Fruit fly (Drosophila melanogaster) whole organism, embryonic: ENCODE results near the gene B-H1.

Source experiments
- Bdp1 ChIP-seq: fragments of 200-800 bp; sonication (Bioruptor generic); optimal IDR thresholded peaks from 3 replicates; lab custom pipeline; 2016; ENCODE audit warnings: missing biosample characterization, missing genetic modification characterization
- CG11085 ChIP-seq: fragments of 200-800 bp; sonication (Bioruptor generic); IDR thresholded peaks from 2 replicates; pipeline ENCODE4 v1.3.6; 2022; ENCODE audit warnings: missing biosample characterization, missing genetic modification characterization
- CG11247 ChIP-seq: fragments of 200-800 bp; sonication (Bioruptor generic); IDR thresholded peaks from 2 replicates; pipeline ENCODE4 v1.3.6; 2022; ENCODE audit warnings: missing biosample characterization, missing genetic modification characterization
- CG11560 ChIP-seq: fragments of 200-800 bp; sonication (Bioruptor generic); IDR thresholded peaks from 3 replicates; pipeline ENCODE4 v1.3.6; 2022; ENCODE audit warnings: missing biosample characterization, missing genetic modification characterization
- CG12299 ChIP-seq: fragments of 200-800 bp; sonication (Bioruptor generic); optimal IDR thresholded peaks from 2 replicates; lab custom pipeline; 2018; ENCODE audit warnings: missing biosample characterization, mild to moderate bottlenecking, missing genetic modification characterization
- CG15601 ChIP-seq: fragments of 200-800 bp; sonication (Bioruptor generic); optimal IDR thresholded peaks from 3 replicates; lab custom pipeline; 2019; ENCODE audit warnings: missing biosample characterization, mild to moderate bottlenecking, missing genetic modification characterization, moderate library complexity
- CG16815 ChIP-seq: fragments of 200-800 bp; sonication (Bioruptor generic); optimal IDR thresholded peaks from 3 replicates; lab custom pipeline; 2017; ENCODE audit warnings: missing biosample characterization, mild to moderate bottlenecking, missing genetic modification characterization
- CG2129 ChIP-seq: fragments of 200-800 bp; sonication (Bioruptor generic); IDR thresholded peaks from 2 replicates; pipeline ENCODE4 v1.3.6; 2022; ENCODE audit warnings: missing biosample characterization, missing genetic modification characterization; ENCODE audit not compliant: partially characterized antibody
- CG2712 ChIP-seq: fragments of 200-800 bp; optimal IDR thresholded peaks from 3 replicates; lab custom pipeline; 2019; ENCODE audit warnings: missing biosample characterization, mild to moderate bottlenecking, missing genetic modification characterization, moderate library complexity
- CG31441 ChIP-seq: fragments of 200-800 bp; sonication (Bioruptor generic); IDR thresholded peaks from 2 replicates; pipeline ENCODE4 v1.3.6; 2022; ENCODE audit warnings: missing biosample characterization, missing genetic modification characterization
- CG4360 ChIP-seq: fragments of 200-800 bp; sonication (Bioruptor generic); IDR thresholded peaks from 2 replicates; pipeline ENCODE4 v1.3.6; 2022; ENCODE audit warnings: missing biosample characterization, missing genetic modification characterization
- CG5953 ChIP-seq: fragments of 200-800 bp; sonication (Bioruptor generic); IDR thresholded peaks from 2 replicates; pipeline ENCODE4 v1.3.6; 2022; ENCODE audit warnings: missing biosample characterization, missing genetic modification characterization
- CG6683 ChIP-seq: fragments of 200-800 bp; sonication (Bioruptor generic); optimal IDR thresholded peaks from 2 replicates; lab custom pipeline; 2017; ENCODE audit warnings: missing biosample characterization, mild to moderate bottlenecking, missing genetic modification characterization, missing genetic modification reagents
- CG6791 ChIP-seq: fragments of 200-800 bp; sonication (Bioruptor generic); IDR thresholded peaks from 3 replicates; pipeline ENCODE4 v1.3.6; 2022; ENCODE audit warnings: missing biosample characterization, missing genetic modification characterization; ENCODE audit not compliant: partially characterized antibody
- CG6854 ChIP-seq: fragments of 200-800 bp; sonication (Bioruptor generic); optimal IDR thresholded peaks from 3 replicates; lab custom pipeline; 2017; ENCODE audit warnings: missing biosample characterization, mild to moderate bottlenecking, missing genetic modification characterization
- CG8290 ChIP-seq, 3 experiments: fragments of 200-800 bp; sonication (Bioruptor generic); optimal IDR thresholded peaks; 2 replicates each; lab custom pipeline; 2016 to 2019; ENCODE audit warnings: missing biosample characterization in 3 of 3, missing genetic modification characterization in 3 of 3, mild to moderate bottlenecking in 2 of 3, moderate library complexity in 1 of 3
- CG8478 ChIP-seq: fragments of >200 bp; optimal IDR thresholded peaks from 2 replicates; lab custom pipeline; 2018
- CrebB ChIP-seq: fragments of 200-800 bp; sonication (Bioruptor generic); optimal IDR thresholded peaks from 3 replicates; lab custom pipeline; 2018; ENCODE audit warnings: missing biosample characterization, mild to moderate bottlenecking, missing genetic modification characterization
- D19A ChIP-seq: fragments of 200-800 bp; optimal IDR thresholded peaks from 3 replicates; lab custom pipeline; 2019; ENCODE audit warnings: missing biosample characterization, mild to moderate bottlenecking, missing genetic modification characterization, moderate library complexity
- Deaf1 ChIP-seq: fragments of 200-800 bp; optimal IDR thresholded peaks from 3 replicates; lab custom pipeline; 2019; ENCODE audit warnings: missing biosample characterization, mild to moderate bottlenecking, missing genetic modification characterization, moderate library complexity
- ERR ChIP-seq: fragments of 200-800 bp; sonication (Bioruptor generic); optimal IDR thresholded peaks from 2 replicates; lab custom pipeline; 2016; ENCODE audit warnings: missing biosample characterization, missing genetic modification characterization
- Elba2 ChIP-seq: fragments of 200-800 bp; sonication (Bioruptor generic); optimal IDR thresholded peaks from 3 replicates; lab custom pipeline; 2016; ENCODE audit warnings: missing biosample characterization, missing genetic modification characterization
- GATAe ChIP-seq: fragments of 200-800 bp; sonication (Bioruptor generic); conservative IDR thresholded peaks from 2 replicates; pipeline ENCODE4 v1.3.6; 2022; ENCODE audit warnings: missing biosample characterization, missing genetic modification characterization
- Hr3 ChIP-seq: fragments of 200-800 bp; sonication (Bioruptor generic); optimal IDR thresholded peaks from 3 replicates; lab custom pipeline; 2016; ENCODE audit warnings: missing biosample characterization, missing genetic modification characterization
- Nf-YB ChIP-seq: fragments of 200-800 bp; sonication (Bioruptor generic); optimal IDR thresholded peaks from 3 replicates; lab custom pipeline; 2019; ENCODE audit warnings: missing biosample characterization, mild to moderate bottlenecking, missing genetic modification characterization, moderate library complexity
- Sox100B ChIP-seq: fragments of 200-800 bp; sonication (Bioruptor generic); optimal IDR thresholded peaks from 3 replicates; lab custom pipeline; 2018; ENCODE audit warnings: missing biosample characterization, mild to moderate bottlenecking, missing genetic modification characterization
- al ChIP-seq: fragments of 200-800 bp; sonication (Bioruptor generic); IDR thresholded peaks from 2 replicates; pipeline ENCODE4 v1.3.6; 2022; ENCODE audit warnings: missing biosample characterization, missing genetic modification characterization
- ase ChIP-seq: fragments of 200-800 bp; sonication (Bioruptor generic); IDR thresholded peaks from 3 replicates; pipeline ENCODE4 v1.3.6; 2022; ENCODE audit warnings: missing biosample characterization, missing genetic modification characterization
- az2 ChIP-seq: fragments of 200-800 bp; sonication (Bioruptor generic); optimal IDR thresholded peaks from 3 replicates; lab custom pipeline; 2016; ENCODE audit warnings: missing biosample characterization, missing genetic modification characterization
- crp ChIP-seq, 2 experiments: fragments of 200-800 bp; sonication (Bioruptor generic); optimal IDR thresholded peaks; 2 replicates in 1 of 2; 3 replicates in 1 of 2; lab custom pipeline; 2017; ENCODE audit warnings: missing biosample characterization in 2 of 2, missing genetic modification characterization in 2 of 2, mild to moderate bottlenecking in 1 of 2, moderate library complexity in 1 of 2
- dmrt11E ChIP-seq: fragments of 200-800 bp; sonication (Bioruptor generic); optimal IDR thresholded peaks from 3 replicates; lab custom pipeline; 2018; ENCODE audit warnings: missing biosample characterization, mild to moderate bottlenecking, missing genetic modification characterization, moderate library complexity
- emc ChIP-seq: fragments of 200-800 bp; sonication (Bioruptor generic); optimal IDR thresholded peaks from 2 replicates; lab custom pipeline; 2016; ENCODE audit warnings: missing biosample characterization, missing genetic modification characterization
- ewg ChIP-seq: fragments of 200-800 bp; sonication (Bioruptor generic); optimal IDR thresholded peaks from 3 replicates; lab custom pipeline; 2017; ENCODE audit warnings: mild to moderate bottlenecking, missing biosample characterization, missing genetic modification reagents, missing genetic modification characterization
- grau ChIP-seq: fragments of 200-800 bp; optimal IDR thresholded peaks from 3 replicates; lab custom pipeline; 2019; ENCODE audit warnings: missing biosample characterization, mild to moderate bottlenecking, missing genetic modification characterization, moderate library complexity
- gsb-n ChIP-seq: fragments of 200-800 bp; sonication (Bioruptor generic); optimal IDR thresholded peaks from 3 replicates; lab custom pipeline; 2018; ENCODE audit warnings: missing biosample characterization, mild to moderate bottlenecking, missing genetic modification characterization
- her ChIP-seq: fragments of 200-800 bp; sonication (Bioruptor generic); optimal IDR thresholded peaks from 2 replicates; lab custom pipeline; 2016; ENCODE audit warnings: missing biosample characterization, missing genetic modification characterization
- hth ChIP-seq: fragments of >200 bp; optimal IDR thresholded peaks from 2 replicates; lab custom pipeline; 2017; ENCODE audit warnings: inconsistent platforms
- kni ChIP-seq: fragments of 200-800 bp; sonication (Bioruptor generic); optimal IDR thresholded peaks from 3 replicates; lab custom pipeline; 2017; ENCODE audit warnings: mild to moderate bottlenecking, missing biosample characterization, missing genetic modification reagents, missing genetic modification characterization
- nom ChIP-seq: fragments of 200-800 bp; sonication (Bioruptor generic); optimal IDR thresholded peaks from 2 replicates; lab custom pipeline; 2017; ENCODE audit warnings: missing biosample characterization, missing genetic modification characterization, mild to moderate bottlenecking, moderate library complexity, missing genetic modification reagents
- pfk ChIP-seq: fragments of 200-800 bp; sonication (Bioruptor generic); optimal IDR thresholded peaks from 2 replicates; lab custom pipeline; 2018; ENCODE audit warnings: missing biosample characterization, mild to moderate bottlenecking, missing genetic modification characterization, moderate library complexity
- row ChIP-seq: fragments of 200-800 bp; sonication (Bioruptor generic); IDR thresholded peaks from 3 replicates; pipeline ENCODE4 v1.3.6; 2022; ENCODE audit warnings: missing biosample characterization, missing genetic modification characterization
- sens ChIP-seq: fragments of 200-800 bp; sonication (Bioruptor generic); peaks from one replicate; lab custom pipeline; 2016; ENCODE audit warnings: missing biosample characterization, missing genetic modification characterization
- so ChIP-seq: fragments of 200-800 bp; sonication (Bioruptor generic); IDR thresholded peaks from 3 replicates; pipeline ENCODE4 v1.3.6; 2022; ENCODE audit warnings: missing biosample characterization, missing genetic modification characterization
- sr ChIP-seq: fragments of 200-800 bp; sonication (Bioruptor generic); IDR thresholded peaks from 3 replicates; pipeline ENCODE4 v1.3.6; 2022; ENCODE audit warnings: missing biosample characterization, missing genetic modification characterization
- stc ChIP-seq: fragments of 200-800 bp; sonication (Bioruptor generic); IDR thresholded peaks from 2 replicates; pipeline ENCODE4 v1.3.6; 2022; ENCODE audit warnings: missing biosample characterization, missing genetic modification characterization
- stwl ChIP-seq: fragments of 200-800 bp; sonication (Bioruptor generic); optimal IDR thresholded peaks from 3 replicates; lab custom pipeline; 2018; ENCODE audit warnings: missing biosample characterization, mild to moderate bottlenecking, missing genetic modification characterization, moderate library complexity
- sug ChIP-seq: fragments of 200-800 bp; optimal IDR thresholded peaks from 2 replicates; lab custom pipeline; 2019; ENCODE audit warnings: missing biosample characterization, mild to moderate bottlenecking, missing genetic modification characterization, moderate library complexity
- tap ChIP-seq: fragments of 200-800 bp; optimal IDR thresholded peaks from 3 replicates; lab custom pipeline; 2019; ENCODE audit warnings: missing biosample characterization, mild to moderate bottlenecking, missing genetic modification characterization, moderate library complexity
- unc-4 ChIP-seq: fragments of 200-800 bp; sonication (Bioruptor generic); IDR thresholded peaks from 2 replicates; pipeline ENCODE4 v1.3.6; 2022; ENCODE audit warnings: missing biosample characterization, missing genetic modification characterization; ENCODE audit not compliant: partially characterized antibody
- vfl ChIP-seq: fragments of 200-800 bp; sonication (Bioruptor generic); optimal IDR thresholded peaks from 2 replicates; lab custom pipeline; 2016; ENCODE audit warnings: missing biosample characterization, missing genetic modification characterization
- wdn ChIP-seq: fragments of 200-800 bp; sonication (Bioruptor generic); IDR thresholded peaks from 2 replicates; pipeline ENCODE4 v1.3.6; 2022; ENCODE audit warnings: missing biosample characterization, missing genetic modification characterization
- z ChIP-seq: fragments of 200-800 bp; sonication (Bioruptor generic); IDR thresholded peaks from 3 replicates; pipeline ENCODE4 v1.3.6; 2022; ENCODE audit warnings: missing biosample characterization, missing genetic modification characterization
- zfh1 ChIP-seq: fragments of 200-800 bp; sonication (Bioruptor generic); IDR thresholded peaks from 3 replicates; pipeline ENCODE4 v1.3.6; 2022; ENCODE audit warnings: missing biosample characterization, missing genetic modification characterization

B-H1 gene

DNA sequence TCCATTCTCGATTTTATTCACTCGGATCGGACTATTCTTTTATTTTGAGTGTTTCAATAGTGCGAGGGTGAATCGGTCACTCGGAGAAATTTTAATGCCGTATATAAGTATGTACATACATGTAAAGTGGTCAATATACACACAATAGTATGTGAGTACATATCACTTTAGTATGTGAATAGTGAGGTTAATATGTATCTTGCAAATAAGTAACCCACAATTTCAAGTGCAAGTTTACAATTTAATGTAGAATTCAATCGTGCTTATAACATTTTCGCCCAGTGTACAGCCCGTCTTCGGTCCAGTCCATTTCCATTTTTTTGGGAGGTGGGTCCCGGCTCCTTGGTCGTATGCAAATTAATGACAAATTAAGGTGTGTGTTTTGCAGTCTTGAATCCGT lies 39.8 kb upstream of the B-H1 start (continued):
- peak; percentile 24 for TF ChIP-seq grau
- peak; percentile 0 for TF ChIP-seq CG2712 (tag; lab: Kevin White, UChicago)
- peak; percentile 10 for TF ChIP-seq CG15601
- TF ChIP-seq her = no peak
- no peak for TF ChIP-seq z (GFP tag; lab: Robert Waterston, UW)
- no peak for TF ChIP-seq stc (GFP tag; lab: Robert Waterston, UW)
- TF ChIP-seq ase (GFP tag; lab: Robert Waterston, UW) = no peak
- TF ChIP-seq CrebB (tag; lab: Kevin White, UChicago) = no peak
- TF ChIP-seq Hr3 (GFP tag; lab: Kevin White, UChicago) = no peak
- TF ChIP-seq zfh1 (GFP tag; lab: Robert Waterston, UW) = no peak
- TF ChIP-seq CG2129 = no peak
- peak; percentile 71 for TF ChIP-seq dmrt11E (tag; lab: Kevin White, UChicago)
- TF ChIP-seq Deaf1 (tag; lab: Kevin White, UChicago) = no peak
- no peak for TF ChIP-seq kni
- TF ChIP-seq CG6791 (GFP tag; lab: Robert Waterston, UW) = no peak
- no peak for TF ChIP-seq CG6683 (GFP tag; lab: Kevin White, UChicago)
- no peak for TF ChIP-seq CG8290 (GFP tag; optimal IDR thresholded peaks at IDR 0.05; lab: Kevin White, UChicago)
- no peak for TF ChIP-seq CG8290 (tag; optimal IDR thresholded peaks at IDR 0.05; lab: Kevin White, UChicago)
- TF ChIP-seq CG5953 = no peak
- no peak for TF ChIP-seq wdn
- peak; percentile 51; the same call in 2 of the 3 replicates for TF ChIP-seq row
- TF ChIP-seq D19A (tag; lab: Kevin White, UChicago) = no peak
- TF ChIP-seq sens (GFP tag; lab: Kevin White, UChicago) = peak; percentile 94
- TF ChIP-seq CG6854 (GFP tag; lab: Kevin White, UChicago) = no peak
- no peak for TF ChIP-seq emc (GFP tag; lab: Kevin White, UChicago)
- TF ChIP-seq CG11247 (GFP tag; lab: Robert Waterston, UW) = no peak
- TF ChIP-seq gsb-n (tag; lab: Kevin White, UChicago) = peak; percentile 6
- no peak for TF ChIP-seq hth (lab: Kevin White, UChicago)
- peak; percentile 5 for TF ChIP-seq CG16815 (GFP tag; lab: Kevin White, UChicago)
- no peak for TF ChIP-seq Bdp1 (GFP tag; lab: Kevin White, UChicago)
- TF ChIP-seq Elba2 (GFP tag; lab: Kevin White, UChicago) = no peak
- TF ChIP-seq sr = no peak
- TF ChIP-seq az2 = peak; percentile 16
- no peak for TF ChIP-seq al (GFP tag; lab: Robert Waterston, UW)
- TF ChIP-seq unc-4 (GFP tag; lab: Robert Waterston, UW) = no peak
- no peak for TF ChIP-seq Sox100B
- no peak for TF ChIP-seq tap (tag; lab: Kevin White, UChicago)

DNA sequence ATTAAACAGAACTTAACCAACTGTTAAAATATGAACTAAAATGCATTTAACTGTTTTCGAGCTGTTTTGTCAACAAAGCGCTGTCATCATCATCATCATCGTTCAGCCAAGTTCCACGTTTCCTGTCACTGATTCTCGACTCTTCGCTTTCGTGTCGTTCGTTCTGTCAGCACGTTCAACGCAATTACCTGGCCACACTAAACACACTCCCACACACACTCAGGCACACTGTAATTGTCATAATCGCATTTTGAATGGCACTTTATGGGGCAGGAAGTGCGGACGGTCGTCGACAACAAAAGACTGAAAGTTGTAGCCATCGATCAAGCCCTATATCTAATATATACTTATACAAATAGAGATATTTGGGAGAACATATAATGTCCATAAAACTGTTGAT lies 36.2 kb upstream of the B-H1 start:
- TF ChIP-seq so (GFP tag; lab: Robert Waterston, UW) = no peak
- TF ChIP-seq CG4360 = no peak
- peak; percentile 97 for TF ChIP-seq stwl
- no peak for TF ChIP-seq CG31441 (GFP tag; lab: Robert Waterston, UW)
- TF ChIP-seq pfk = no peak
- TF ChIP-seq, all 482 proteins: peak for 1

DNA sequence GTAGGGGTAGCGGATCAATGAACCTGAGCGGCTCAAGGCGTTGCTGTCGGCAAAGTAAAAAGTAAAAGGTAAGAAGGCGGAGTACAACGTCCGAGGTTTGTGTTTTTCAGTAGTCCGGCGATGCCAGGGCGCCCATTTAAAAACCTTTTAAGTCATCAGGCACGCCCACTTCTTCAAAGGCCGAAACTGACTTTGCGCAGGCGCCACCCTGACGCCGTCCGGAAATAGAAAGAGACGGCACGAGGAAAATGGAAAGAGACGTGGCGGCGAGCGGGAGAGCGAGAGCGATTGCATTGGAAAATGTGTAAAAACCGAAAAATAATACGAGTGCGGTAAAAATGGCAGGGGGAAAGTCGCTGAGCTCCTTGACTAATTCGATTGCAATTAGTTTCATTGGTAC lies 28.7 kb upstream of the B-H1 start:
- TF ChIP-seq GATAe (no peak), ERR (GFP tag; lab: Kevin White, UChicago) (no peak), CG12299 (tag; lab: Kevin White, UChicago) (no peak), CG11085 (GFP tag; lab: Robert Waterston, UW) (no peak), sug (no peak), Nf-YB (GFP tag; lab: Kevin White, UChicago) (peak; percentile 31), CG11560 (tag; lab: Robert Waterston, UW) (no peak), vfl (GFP tag; lab: Kevin White, UChicago) (no peak), CG8478 (lab: Kevin White, UChicago) (no peak), crp (GFP tag; optimal IDR thresholded peaks at IDR 0.05; lab: Kevin White, UChicago) (no peak), ewg (GFP tag; lab: Kevin White, UChicago) (peak; percentile 58), nom (GFP tag; lab: Kevin White, UChicago) (no peak)
